ENCODE assay signal across 1 worm cellular context in genomic region chrX:2526078-2526477, ce11.
A peak's percentile ranks its signal among the peaks of the same experiment; 100 is the strongest.
TF ChIP-seq lines count a peak whose summit lies in the region.

No protein-coding gene starts in this region.

TF ChIP-seq in whole organism, L4 larva, 104 proteins besides CTCF, POLR2A, EP300 and RAD21 (continued from another document):
- no peak for TF ChIP-seq zfp-2 (tag; optimal IDR thresholded peaks at IDR 0.05; lab: Kevin White, UChicago)
- TF ChIP-seq aha-1 (tag; lab: Kevin White, UChicago) = peak; percentile 86
- no peak for TF ChIP-seq nhr-76 (tag; optimal IDR thresholded peaks at IDR 0.05; lab: Kevin White, UChicago)
- no peak for TF ChIP-seq dpl-1 (GFP tag; optimal IDR thresholded peaks at IDR 0.05; lab: Kevin White, UChicago)
- 0 out of 2 replicates have a peak, but pooled peaks have one; percentile 25 for TF ChIP-seq mxl-2 (GFP tag; conservative IDR thresholded peaks at IDR 0.05; lab: Robert Waterston, UW)
- TF ChIP-seq F44E2.7 (GFP tag; IDR thresholded peaks at IDR 0.05; lab: Robert Waterston, UW) = no peak
- no peak for TF ChIP-seq F49E8.2 (tag; optimal IDR thresholded peaks at IDR 0.05; lab: Kevin White, UChicago; ENCODE audit: borderline replicate concordance)
